Worm (Caenorhabditis elegans): Measurements from ENCODE around the gene Y57G11C.20.

ce11 chrIV:14799186-14799585, 44.0 kb upstream of the Y57G11C.20 start, which contains the start of gene Y57G11C.14:
- TF ChIP-seq F13C5.2 (tag; optimal IDR thresholded peaks at IDR 0.05) = no peak
- no peak for TF ChIP-seq ama-1 (optimal IDR thresholded peaks at IDR 0.05)
- no peak for TF ChIP-seq B0310.2 (tag; optimal IDR thresholded peaks at IDR 0.05)
- TF ChIP-seq hmbx-1 (tag; optimal IDR thresholded peaks at IDR 0.05) = no peak
